Worm (Caenorhabditis elegans) whole organism, L1 larva: ENCODE results near the gene Y62H9A.5.

ENCODE experiments used
- C34B4.2 ChIP-seq: sonication (generic microtip); optimal IDR thresholded peaks from 2 replicates; lab custom pipeline; 2017; ENCODE audit warnings: mild to moderate bottlenecking, missing genetic modification characterization, missing compliant biosample characterization
- Y116A8C.19 ChIP-seq: sonication (generic microtip); optimal IDR thresholded peaks from 2 replicates; lab custom pipeline; 2016; ENCODE audit warnings: missing compliant biosample characterization, missing genetic modification characterization, borderline replicate concordance
- aha-1 ChIP-seq: fragments of 150-350 bp; optimal IDR thresholded peaks from 2 replicates; lab custom pipeline; 2014; ENCODE audit warnings: missing biosample characterization, missing genetic modification characterization
- alr-1 ChIP-seq: fragments of 200-800 bp; sonication (Bioruptor generic); optimal IDR thresholded peaks from 2 replicates; lab custom pipeline; 2018; ENCODE audit warnings: borderline replicate concordance, mild to moderate bottlenecking, missing genetic modification characterization, missing compliant biosample characterization
- aly-2 ChIP-seq: fragments of 150-350 bp; optimal IDR thresholded peaks from 2 replicates; lab custom pipeline; 2014; ENCODE audit warnings: missing biosample characterization, missing genetic modification characterization
- ama-1 ChIP-seq: fragments of 150-350 bp; optimal IDR thresholded peaks from 2 replicates; lab custom pipeline; 2014
- blmp-1 ChIP-seq: fragments of 150-350 bp; optimal IDR thresholded peaks from 2 replicates; lab custom pipeline; 2014; ENCODE audit warnings: missing biosample characterization, missing genetic modification characterization
- ceh-82 ChIP-seq, 3 experiments: fragments of 150-350 bp in 1 of 3; sonication (generic microtip) in 2 of 3; optimal IDR thresholded peaks; 2 replicates each; lab custom pipeline; 2014 to 2017; ENCODE audit warnings: missing biosample characterization in 3 of 3, missing genetic modification characterization in 3 of 3
- ceh-88 ChIP-seq: fragments of 200-800 bp; sonication (Bioruptor generic); IDR thresholded peaks from 2 replicates; pipeline ENCODE4 v1.3.6; 2022; ENCODE audit warnings: missing genetic modification characterization, missing compliant biosample characterization
- ces-1 ChIP-seq: fragments of 150-350 bp; optimal IDR thresholded peaks from 2 replicates; lab custom pipeline; 2014; ENCODE audit warnings: missing biosample characterization, missing genetic modification reagents, missing genetic modification characterization
- dsc-1 ChIP-seq: sonication (generic microtip); optimal IDR thresholded peaks from 2 replicates; lab custom pipeline; 2016; ENCODE audit warnings: mild to moderate bottlenecking, missing genetic modification characterization, missing compliant biosample characterization
- egl-13 ChIP-seq: sonication (generic microtip); optimal IDR thresholded peaks from 2 replicates; lab custom pipeline; 2016; ENCODE audit warnings: missing genotype, missing genetic modification reagents, missing genetic modification characterization, missing compliant biosample characterization
- elt-2 ChIP-seq: sonication (generic microtip); optimal IDR thresholded peaks from 2 replicates; lab custom pipeline; 2016; ENCODE audit warnings: missing genetic modification characterization, mild to moderate bottlenecking, inconsistent platforms, missing compliant biosample characterization, missing genetic modification reagents
- elt-3 ChIP-seq, 6 experiments: fragments of 150-350 bp in 1 of 6; sonication (generic microtip); optimal IDR thresholded peaks; 2 replicates each; lab custom pipeline; 2017 to 2018; ENCODE audit warnings: missing biosample characterization in 6 of 6, missing genetic modification characterization in 6 of 6, inconsistent platforms in 1 of 6
- ets-5 ChIP-seq: fragments of 200-800 bp; sonication (Bioruptor generic); IDR thresholded peaks from 2 replicates; pipeline ENCODE4 v1.3.6; 2022; ENCODE audit warnings: missing genetic modification characterization, missing compliant biosample characterization
- fkh-8 ChIP-seq: sonication (generic microtip); optimal IDR thresholded peaks from 2 replicates; lab custom pipeline; 2016; ENCODE audit warnings: mild to moderate bottlenecking, missing genetic modification characterization, missing compliant biosample characterization
- fos-1 ChIP-seq: fragments of 150-350 bp; optimal IDR thresholded peaks from 2 replicates; lab custom pipeline; 2014; ENCODE audit warnings: missing biosample characterization, missing genetic modification characterization
- hlh-17 ChIP-seq: fragments of 200-800 bp; sonication (Bioruptor generic); optimal IDR thresholded peaks from 2 replicates; lab custom pipeline; 2018; ENCODE audit warnings: missing genetic modification characterization, mild to moderate bottlenecking, missing compliant biosample characterization, moderate library complexity, borderline replicate concordance
- hpl-2 ChIP-seq: fragments of 150-350 bp; optimal IDR thresholded peaks from 2 replicates; lab custom pipeline; 2014; ENCODE audit warnings: missing biosample characterization, missing genetic modification reagents, missing genetic modification characterization
- isw-1 ChIP-seq: fragments of 200-800 bp; sonication (Bioruptor generic); IDR thresholded peaks from 2 replicates; pipeline ENCODE4 v1.3.6; 2022; ENCODE audit warnings: missing genetic modification characterization, missing compliant biosample characterization
- jun-1 ChIP-seq: fragments of 150-350 bp; optimal IDR thresholded peaks from 2 replicates; lab custom pipeline; 2014; ENCODE audit warnings: missing biosample characterization, missing genetic modification reagents, missing genetic modification characterization
- lin-14 ChIP-seq: fragments of 200-800 bp; sonication (Bioruptor generic); optimal IDR thresholded peaks from 2 replicates; lab custom pipeline; 2018; ENCODE audit warnings: mild to moderate bottlenecking, missing genetic modification characterization, moderate library complexity, missing compliant biosample characterization
- lin-15B ChIP-seq: fragments of 150-350 bp; sonication (generic microtip); optimal IDR thresholded peaks from 3 replicates; lab custom pipeline; 2014; ENCODE audit warnings: missing biosample characterization, missing genetic modification characterization
- lin-39 ChIP-seq: fragments of 150-350 bp; optimal IDR thresholded peaks from 2 replicates; lab custom pipeline; 2014; ENCODE audit warnings: missing biosample characterization, missing genetic modification reagents, missing genetic modification characterization
- lsy-2 ChIP-seq, 2 experiments: fragments of 150-350 bp; optimal IDR thresholded peaks; 2 replicates each; lab custom pipeline; 2014; ENCODE audit warnings: missing biosample characterization in 2 of 2, missing genetic modification characterization in 2 of 2
- mdl-1 ChIP-seq, 2 experiments: fragments of 150-350 bp; optimal IDR thresholded peaks; 2 replicates each; lab custom pipeline; 2014 to 2017; ENCODE audit warnings: missing biosample characterization in 2 of 2, missing genetic modification characterization in 2 of 2, inconsistent platforms in 1 of 2
- mep-1 ChIP-seq: fragments of 150-350 bp; optimal IDR thresholded peaks from 2 replicates; lab custom pipeline; 2014; ENCODE audit warnings: missing biosample characterization, missing genetic modification characterization
- nhr-11 ChIP-seq: fragments of 150-350 bp; optimal IDR thresholded peaks from 2 replicates; lab custom pipeline; 2014; ENCODE audit warnings: missing biosample characterization, missing genetic modification characterization
- nhr-19 ChIP-seq: fragments of 200-800 bp; sonication (Bioruptor generic); conservative IDR thresholded peaks from 2 replicates; pipeline ENCODE4 v1.3.6; 2022; ENCODE audit warnings: missing genetic modification characterization, missing compliant biosample characterization
- nhr-237 ChIP-seq: fragments of 150-350 bp; optimal IDR thresholded peaks from 2 replicates; lab custom pipeline; 2014; ENCODE audit warnings: missing biosample characterization, missing genetic modification characterization
- nhr-28 ChIP-seq: fragments of 150-350 bp; optimal IDR thresholded peaks from 2 replicates; lab custom pipeline; 2014; ENCODE audit warnings: missing biosample characterization, missing genetic modification characterization
- nhr-71 ChIP-seq: sonication (generic microtip); optimal IDR thresholded peaks from 2 replicates; lab custom pipeline; 2016; ENCODE audit warnings: mild to moderate bottlenecking, missing genetic modification characterization, moderate library complexity, missing compliant biosample characterization
- nhr-76 ChIP-seq: sonication (generic microtip); optimal IDR thresholded peaks from 2 replicates; lab custom pipeline; 2017; ENCODE audit warnings: missing biosample characterization, missing genetic modification characterization
- nhr-77 ChIP-seq: fragments of 150-350 bp; optimal IDR thresholded peaks from 2 replicates; lab custom pipeline; 2014; ENCODE audit warnings: missing biosample characterization, missing genetic modification characterization
- nhr-84 ChIP-seq: sonication (generic microtip); optimal IDR thresholded peaks from 2 replicates; lab custom pipeline; 2017; ENCODE audit warnings: missing biosample characterization, missing genetic modification characterization
- nhr-85 ChIP-seq: sonication (generic microtip); peaks from one replicate; lab custom pipeline; 2016; ENCODE audit warnings: missing genetic modification characterization, inconsistent platforms, missing compliant biosample characterization
- pax-3 ChIP-seq: fragments of 200-800 bp; sonication (Bioruptor generic); optimal IDR thresholded peaks from 2 replicates; lab custom pipeline; 2018; ENCODE audit warnings: mild to moderate bottlenecking, missing genetic modification characterization, moderate library complexity, missing compliant biosample characterization
- sox-4 ChIP-seq: sonication (generic microtip); optimal IDR thresholded peaks from 2 replicates; lab custom pipeline; 2016; ENCODE audit warnings: missing genetic modification characterization, missing compliant biosample characterization
- sup-37 ChIP-seq: fragments of 200-800 bp; sonication (Bioruptor generic); optimal IDR thresholded peaks from 2 replicates; lab custom pipeline; 2018; ENCODE audit warnings: mild to moderate bottlenecking, missing genetic modification characterization, missing compliant biosample characterization
- unc-30 ChIP-seq: sonication (generic microtip); optimal IDR thresholded peaks from 2 replicates; lab custom pipeline; 2017; ENCODE audit warnings: missing biosample characterization, missing genetic modification characterization
- vab-15 ChIP-seq: sonication (generic microtip); optimal IDR thresholded peaks from 2 replicates; lab custom pipeline; 2017; ENCODE audit warnings: missing genotype, mild to moderate bottlenecking, missing genetic modification characterization, missing compliant biosample characterization
- xbp-1 ChIP-seq: sonication (generic microtip); optimal IDR thresholded peaks from 2 replicates; lab custom pipeline; 2016; ENCODE audit warnings: missing genetic modification characterization, missing compliant biosample characterization
- ztf-4 ChIP-seq: fragments of 150-350 bp; optimal IDR thresholded peaks from 2 replicates; lab custom pipeline; 2014; ENCODE audit warnings: missing biosample characterization, missing genetic modification characterization

Gene Y62H9A.5

ce11 chrX:11882800-11883199, at the start of gene Y62H9A.5, which contains the start of gene ule-5:
TSS of gene Y62H9A.5 (minus strand) at chrX:11882900.
TSS of gene ule-5 (plus strand) at chrX:11883127.
- no peak for TF ChIP-seq jun-1 (tag; lab: Kevin White, UChicago)
- no peak for TF ChIP-seq sup-37
- no peak for TF ChIP-seq aha-1
- no peak for TF ChIP-seq nhr-84
- TF ChIP-seq ztf-4 (tag; lab: Kevin White, UChicago) = no peak
- TF ChIP-seq lin-15B (tag; lab: Kevin White, UChicago) = no peak
- TF ChIP-seq unc-30 (tag; lab: Kevin White, UChicago) = no peak
- TF ChIP-seq elt-3 (tag; optimal IDR thresholded peaks at IDR 0.05; lab: Kevin White, UChicago) = no peak
- no peak for TF ChIP-seq nhr-76 (tag; lab: Kevin White, UChicago)
- no peak for TF ChIP-seq nhr-237 (tag; lab: Kevin White, UChicago)
- no peak for TF ChIP-seq nhr-85
- TF ChIP-seq aly-2 = no peak
- no peak for TF ChIP-seq elt-2 (tag; lab: Kevin White, UChicago)
- no peak for TF ChIP-seq lin-14 (GFP tag; lab: Kevin White, UChicago)

ce11 chrX:11931559-11931958, 48.9 kb upstream of the Y62H9A.5 start, which contains the start of gene dot-1.4:
TSS of gene dot-1.4 (minus strand) at chrX:11931659.
- TF ChIP-seq blmp-1 (no peak), elt-2 (tag; lab: Kevin White, UChicago) (no peak), ztf-4 (tag; lab: Kevin White, UChicago) (no peak), sox-4 (tag; lab: Kevin White, UChicago) (no peak), lsy-2 (tag; optimal IDR thresholded peaks at IDR 0.05; lab: Kevin White, UChicago) (no peak), ceh-88 (no peak), ama-1 (lab: Kevin White, UChicago) (no peak), mep-1 (tag; lab: Kevin White, UChicago) (no peak), ceh-82 (tag; optimal IDR thresholded peaks at IDR 0.05; lab: Kevin White, UChicago) (no peak), nhr-76 (tag; lab: Kevin White, UChicago) (no peak), nhr-11 (tag; lab: Kevin White, UChicago) (no peak), nhr-71 (no peak), ets-5 (GFP tag; lab: Robert Waterston, UW) (no peak), alr-1 (no peak), unc-30 (tag; lab: Kevin White, UChicago) (no peak), xbp-1 (tag; lab: Kevin White, UChicago) (no peak), lin-14 (GFP tag; lab: Kevin White, UChicago) (no peak), isw-1 (no peak), hpl-2 (GFP tag; lab: Kevin White, UChicago) (no peak), lin-39 (tag; lab: Kevin White, UChicago) (no peak)

- TF ChIP-seq fos-1 (tag; lab: Kevin White, UChicago) (no peak), egl-13 (tag; lab: Kevin White, UChicago) (no peak), nhr-19 (GFP tag; lab: Robert Waterston, UW) (no peak), nhr-77 (tag; lab: Kevin White, UChicago) (no peak), Y116A8C.19 (tag; lab: Kevin White, UChicago) (no peak), fkh-8 (tag; lab: Kevin White, UChicago) (no peak), nhr-28 (tag; lab: Kevin White, UChicago) (no peak), lsy-2 (tag; optimal IDR thresholded peaks at IDR 0.05; lab: Kevin White, UChicago) (no peak)
These were observed 44.9 kb upstream of the Y62H9A.5 start, which contains the start of gene F55G7.4 for ce11 chrX:11927585-11927984. TSS of gene F55G7.4 (plus strand) at chrX:11927885.

- no peak for TF ChIP-seq nhr-11 (tag; lab: Kevin White, UChicago)
- TF ChIP-seq mdl-1 (tag; optimal IDR thresholded peaks at IDR 0.05; lab: Kevin White, UChicago) = no peak
- no peak for TF ChIP-seq vab-15
- no peak for TF ChIP-seq nhr-237 (tag; lab: Kevin White, UChicago)
- no peak for TF ChIP-seq dsc-1
- TF ChIP-seq nhr-84 = no peak
- TF ChIP-seq hlh-17 = no peak
- TF ChIP-seq ces-1 (GFP tag; lab: Kevin White, UChicago) = no peak
- TF ChIP-seq nhr-85 = no peak
- TF ChIP-seq C34B4.2 (tag; lab: Kevin White, UChicago) = no peak
- TF ChIP-seq aha-1 = no peak
- no peak for TF ChIP-seq pax-3 (tag; lab: Kevin White, UChicago)
- no peak for TF ChIP-seq fkh-8 (tag; lab: Kevin White, UChicago)
- TF ChIP-seq hpl-2 (GFP tag; lab: Kevin White, UChicago) = no peak
- TF ChIP-seq, all 84 proteins: peak for 0
These were observed 42.5 kb upstream of the Y62H9A.5 start for ce11 chrX:11925243-11925642.
